Worm (Caenorhabditis elegans) whole organism, early embryonic: Measurements from ENCODE around the gene F55A11.4.

Experiments used
- B0310.2 ChIP-seq: sonication (generic microtip); optimal IDR thresholded peaks from 2 replicates; lab custom pipeline; 2016; ENCODE audit warnings: mild to moderate bottlenecking, missing genetic modification characterization, missing compliant biosample characterization
- ama-1 ChIP-seq: fragments of 150-350 bp; optimal IDR thresholded peaks from 2 replicates; lab custom pipeline; 2014
- ceh-13 ChIP-seq: fragments of 200-800 bp; sonication (Bioruptor generic); optimal IDR thresholded peaks from 2 replicates; lab custom pipeline; 2018; ENCODE audit warnings: mild to moderate bottlenecking, missing genetic modification characterization, missing compliant biosample characterization
- ets-7 ChIP-seq: sonication (generic microtip); optimal IDR thresholded peaks from 2 replicates; lab custom pipeline; 2016; ENCODE audit warnings: missing genotype, missing genetic modification characterization, missing compliant biosample characterization

DNA sequence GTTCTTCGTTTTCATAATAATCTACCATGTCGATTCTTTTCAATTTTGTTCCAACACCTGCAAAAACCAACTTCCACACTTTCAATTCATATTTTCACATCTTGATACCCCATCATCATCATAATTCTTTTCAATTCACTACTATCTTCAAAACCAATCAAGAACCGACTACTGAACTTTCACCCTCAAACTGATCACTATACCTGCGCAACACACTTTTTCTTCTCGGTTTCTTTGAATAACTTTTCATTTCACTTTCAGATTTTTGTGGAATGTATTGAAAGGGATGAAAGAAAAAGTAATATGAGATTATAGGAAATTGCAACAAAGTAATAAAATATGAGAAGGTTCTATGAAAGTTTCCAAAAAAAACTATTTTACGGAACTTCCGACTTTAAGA, 29.2 kb upstream of the F55A11.4 start:
- TF ChIP-seq ets-7 (tag; lab: Kevin White, UChicago) (no peak), ceh-13 (GFP tag; lab: Kevin White, UChicago) (no peak), B0310.2 (tag; lab: Kevin White, UChicago) (no peak), ama-1 (no peak)
